Worm (Caenorhabditis elegans): Measurements from ENCODE around the gene F49H6.15.

- TF ChIP-seq elt-4 (tag; optimal IDR thresholded peaks at IDR 0.05) (no peak), pha-4 (tag; optimal IDR thresholded peaks at IDR 0.05) (no peak), elt-2 (tag; optimal IDR thresholded peaks at IDR 0.05) (no peak), ceh-24 (tag; optimal IDR thresholded peaks at IDR 0.05) (no peak), K09A11.1 (tag; optimal IDR thresholded peaks at IDR 0.05; ENCODE audit: insufficient read depth) (no peak), tbx-2 (tag; optimal IDR thresholded peaks at IDR 0.05) (no peak), F13H6.1 (tag; optimal IDR thresholded peaks at IDR 0.05) (no peak), nfya-1 (tag; optimal IDR thresholded peaks at IDR 0.05) (no peak), pag-3 (tag; optimal IDR thresholded peaks at IDR 0.05; ENCODE audit: borderline replicate concordance) (no peak), ceh-18 (tag; optimal IDR thresholded peaks at IDR 0.05) (no peak), hlh-13 (GFP tag; optimal IDR thresholded peaks at IDR 0.05) (no peak)
These were observed 16.7 kb downstream of the F49H6.15 start, which contains the start of the genes clc-12 and clec-240 for ce11 chrV:17009342-17010064.

All from whole organism, late embryonic.